Fruit fly (Drosophila melanogaster) whole organism, embryonic: ENCODE measurements around the gene CG10337.

Experiments
- Awh ChIP-seq: fragments of 200-800 bp; sonication (Bioruptor generic); IDR thresholded peaks from 2 replicates; pipeline ENCODE4, ENCODE4 v1.3.6; 2022; ENCODE audit warnings: missing biosample characterization, missing genetic modification characterization
- CG10147 ChIP-seq: fragments of 200-800 bp; sonication (Bioruptor generic); optimal IDR thresholded peaks from 2 replicates; lab custom pipeline; 2019; ENCODE audit warnings: missing biosample characterization, mild to moderate bottlenecking, missing genetic modification characterization, moderate library complexity
- CG10654 ChIP-seq: fragments of 200-800 bp; sonication (Bioruptor generic); optimal IDR thresholded peaks from 2 replicates; lab custom pipeline; 2016; ENCODE audit warnings: missing biosample characterization, missing genetic modification characterization
- CG11504 ChIP-seq: fragments of 200-800 bp; sonication (Bioruptor generic); optimal IDR thresholded peaks from 3 replicates; lab custom pipeline; 2019; ENCODE audit warnings: missing biosample characterization, mild to moderate bottlenecking, missing genetic modification characterization, moderate library complexity
- CG12104 ChIP-seq: fragments of 200-800 bp; sonication (Bioruptor generic); optimal IDR thresholded peaks from 3 replicates; lab custom pipeline; 2016; ENCODE audit warnings: missing biosample characterization, missing genetic modification characterization
- CG12659 ChIP-seq: fragments of 200-800 bp; sonication (Bioruptor generic); optimal IDR thresholded peaks from 3 replicates; lab custom pipeline; 2017; ENCODE audit warnings: mild to moderate bottlenecking, missing biosample characterization, missing genetic modification reagents, missing genetic modification characterization
- CG14965 ChIP-seq: fragments of 200-800 bp; sonication (Bioruptor generic); optimal IDR thresholded peaks from 2 replicates; lab custom pipeline; 2016; ENCODE audit warnings: missing biosample characterization, missing genetic modification characterization, borderline replicate concordance
- CG1602 ChIP-seq: fragments of 200-800 bp; sonication (Bioruptor generic); optimal IDR thresholded peaks from 3 replicates; lab custom pipeline; 2016; ENCODE audit warnings: missing biosample characterization, missing genetic modification characterization
- CG17568 ChIP-seq: fragments of 200-800 bp; sonication (Bioruptor generic); optimal IDR thresholded peaks from 2 replicates; lab custom pipeline; 2018; ENCODE audit warnings: missing biosample characterization, mild to moderate bottlenecking, missing genetic modification characterization, moderate library complexity
- CG18011 ChIP-seq: fragments of 200-800 bp; sonication (Bioruptor generic); optimal IDR thresholded peaks from 2 replicates; lab custom pipeline; 2017; ENCODE audit warnings: missing biosample characterization, missing genetic modification characterization, mild to moderate bottlenecking, moderate library complexity, missing genotype
- CG18619 ChIP-seq: fragments of 200-800 bp; sonication (Bioruptor generic); optimal IDR thresholded peaks from 3 replicates; lab custom pipeline; 2017; ENCODE audit warnings: missing biosample characterization, mild to moderate bottlenecking, missing genetic modification characterization
- CG32532 ChIP-seq: fragments of 200-800 bp; sonication (Bioruptor generic); IDR thresholded peaks from 2 replicates; pipeline ENCODE4 v1.3.6; 2022; ENCODE audit warnings: missing biosample characterization, missing genetic modification characterization
- CG32772 ChIP-seq: fragments of 200-800 bp; sonication (Bioruptor generic); IDR thresholded peaks from 2 replicates; pipeline ENCODE4 v1.3.6; 2022; ENCODE audit warnings: missing biosample characterization, missing genetic modification characterization
- CG34422 ChIP-seq: fragments of 200-800 bp; sonication (Bioruptor generic); IDR thresholded peaks from 3 replicates; pipeline ENCODE4 v1.3.6; 2022; ENCODE audit warnings: missing biosample characterization, missing genetic modification characterization
- CG6683 ChIP-seq: fragments of 200-800 bp; sonication (Bioruptor generic); optimal IDR thresholded peaks from 2 replicates; lab custom pipeline; 2017; ENCODE audit warnings: missing biosample characterization, mild to moderate bottlenecking, missing genetic modification characterization, missing genetic modification reagents
- CG8924 ChIP-seq: fragments of 200-800 bp; optimal IDR thresholded peaks from 3 replicates; lab custom pipeline; 2019; ENCODE audit warnings: missing biosample characterization, mild to moderate bottlenecking, missing genetic modification characterization, moderate library complexity
- CG9932 ChIP-seq: fragments of 200-800 bp; sonication (Bioruptor generic); IDR thresholded peaks from 2 replicates; pipeline ENCODE4 v1.3.6; 2022; ENCODE audit warnings: missing biosample characterization, missing genetic modification characterization
- CTCF ChIP-seq: fragments of 200-800 bp; sonication (Bioruptor generic); optimal IDR thresholded peaks from 2 replicates; lab custom pipeline; 2017; ENCODE audit warnings: missing biosample characterization, mild to moderate bottlenecking, missing genetic modification characterization, moderate library complexity
- Dip2 ChIP-seq: fragments of 200-800 bp; sonication (Bioruptor generic); IDR thresholded peaks from 2 replicates; pipeline ENCODE4 v1.3.6; 2022; ENCODE audit warnings: missing biosample characterization, missing genetic modification characterization
- Dll ChIP-seq: fragments of 200-800 bp; sonication (Bioruptor generic); IDR thresholded peaks from 4 replicates; pipeline ENCODE4 v1.3.6; 2022; ENCODE audit warnings: missing biosample characterization, missing genetic modification characterization; ENCODE audit not compliant: partially characterized antibody
- Fer1 ChIP-seq: fragments of 200-800 bp; sonication (Bioruptor generic); optimal IDR thresholded peaks from 2 replicates; lab custom pipeline; 2017; ENCODE audit warnings: missing biosample characterization, mild to moderate bottlenecking, missing genetic modification characterization
- Fer3 ChIP-seq: fragments of 200-800 bp; sonication (Bioruptor generic); optimal IDR thresholded peaks from 2 replicates; lab custom pipeline; 2018; ENCODE audit warnings: missing biosample characterization, mild to moderate bottlenecking, missing genetic modification characterization, moderate library complexity
- H15 ChIP-seq: fragments of 200-800 bp; sonication (Bioruptor generic); IDR thresholded peaks from 3 replicates; pipeline ENCODE4 v1.3.6; 2022; ENCODE audit warnings: missing biosample characterization, missing genetic modification characterization
- HLHmδ ChIP-seq: fragments of 200-800 bp; sonication (Bioruptor generic); optimal IDR thresholded peaks from 2 replicates; lab custom pipeline; 2018; ENCODE audit warnings: missing biosample characterization, mild to moderate bottlenecking, missing genetic modification characterization, moderate library complexity
- Hsf ChIP-seq: fragments of 200-800 bp; sonication (Bioruptor generic); optimal IDR thresholded peaks from 3 replicates; lab custom pipeline; 2016; ENCODE audit warnings: missing biosample characterization, missing genetic modification characterization
- Kr ChIP-seq: fragments of 200-800 bp; sonication (Bioruptor generic); optimal IDR thresholded peaks from 2 replicates; lab custom pipeline; 2017; ENCODE audit warnings: missing biosample characterization, mild to moderate bottlenecking, missing genetic modification characterization
- MBD-R2 ChIP-seq: fragments of 200-800 bp; sonication (Bioruptor generic); IDR thresholded peaks from 2 replicates; pipeline ENCODE4 v1.3.6; 2022; ENCODE audit warnings: missing biosample characterization, missing genetic modification characterization
- Scr ChIP-seq: fragments of 200-800 bp; sonication (Bioruptor generic); IDR thresholded peaks from 2 replicates; pipeline ENCODE4 v1.3.6; 2022; ENCODE audit warnings: missing biosample characterization, missing genetic modification characterization; ENCODE audit not compliant: partially characterized antibody
- Six4 ChIP-seq: fragments of 200-800 bp; sonication (Bioruptor generic); optimal IDR thresholded peaks from 2 replicates; lab custom pipeline; 2016; ENCODE audit warnings: missing biosample characterization, missing genetic modification characterization
- ab ChIP-seq: fragments of 200-800 bp; sonication (Bioruptor generic); optimal IDR thresholded peaks from 2 replicates; lab custom pipeline; 2016; ENCODE audit warnings: missing biosample characterization, missing genetic modification characterization
- abd-A ChIP-seq: fragments of 200-800 bp; sonication (Bioruptor generic); optimal IDR thresholded peaks from 3 replicates; lab custom pipeline; 2019; ENCODE audit warnings: missing biosample characterization, mild to moderate bottlenecking, missing genetic modification characterization, moderate library complexity
- danr ChIP-seq: fragments of 200-800 bp; sonication (Bioruptor generic); IDR thresholded peaks from 2 replicates; pipeline ENCODE4 v1.3.6; 2022; ENCODE audit warnings: missing biosample characterization, missing genetic modification characterization
- eyg ChIP-seq: fragments of 200-800 bp; sonication (Bioruptor generic); optimal IDR thresholded peaks from 3 replicates; lab custom pipeline; 2016; ENCODE audit warnings: missing biosample characterization, missing genetic modification characterization
- fd96Cb ChIP-seq: fragments of 200-800 bp; sonication (Bioruptor generic); optimal IDR thresholded peaks from 2 replicates; lab custom pipeline; 2018; ENCODE audit warnings: missing biosample characterization, mild to moderate bottlenecking, missing genetic modification characterization, moderate library complexity
- gem ChIP-seq: fragments of 200-800 bp; sonication (Bioruptor generic); optimal IDR thresholded peaks from 2 replicates; lab custom pipeline; 2019; ENCODE audit warnings: missing biosample characterization, mild to moderate bottlenecking, missing genetic modification characterization, moderate library complexity
- grn ChIP-seq: fragments of 200-800 bp; sonication (Bioruptor generic); optimal IDR thresholded peaks from 3 replicates; lab custom pipeline; 2017; ENCODE audit warnings: missing biosample characterization, missing genetic modification characterization
- gro ChIP-seq: fragments of 200-800 bp; sonication (Bioruptor generic); optimal IDR thresholded peaks from 2 replicates; lab custom pipeline; 2016; ENCODE audit warnings: missing biosample characterization, missing genetic modification characterization
- hb ChIP-seq: fragments of 200-800 bp; sonication (Bioruptor generic); IDR thresholded peaks from 3 replicates; pipeline ENCODE4 v1.3.6; 2022; ENCODE audit warnings: missing biosample characterization, missing genetic modification characterization; ENCODE audit not compliant: partially characterized antibody
- lov ChIP-seq, 2 experiments: fragments of 200-800 bp in 1 of 2; fragments of >200 bp in 1 of 2; sonication (Bioruptor generic) in 1 of 2; IDR thresholded peaks in 1 of 2; optimal IDR thresholded peaks in 1 of 2; 2 replicates in 1 of 2; 3 replicates in 1 of 2; pipeline versions ENCODE4 v1.3.6 to Lab custom; 2017 to 2022; ENCODE audit warnings: missing biosample characterization in 1 of 2, missing genetic modification characterization in 1 of 2
- mam ChIP-seq: fragments of 200-800 bp; sonication (Bioruptor generic); optimal IDR thresholded peaks from 3 replicates; lab custom pipeline; 2016; ENCODE audit warnings: missing biosample characterization, missing genetic modification characterization
- nau ChIP-seq: fragments of 200-800 bp; sonication (Bioruptor generic); optimal IDR thresholded peaks from 3 replicates; lab custom pipeline; 2017; ENCODE audit warnings: missing biosample characterization, mild to moderate bottlenecking, missing genetic modification characterization, missing genetic modification reagents
- pita ChIP-seq: fragments of 200-800 bp; sonication (Bioruptor generic); optimal IDR thresholded peaks from 2 replicates; lab custom pipeline; 2017; ENCODE audit warnings: missing biosample characterization, mild to moderate bottlenecking, missing genetic modification characterization
- pum ChIP-seq: fragments of 200-800 bp; sonication (Bioruptor generic); optimal IDR thresholded peaks from 2 replicates; lab custom pipeline; 2016; ENCODE audit warnings: missing biosample characterization, missing genetic modification characterization
- ro ChIP-seq: fragments of 200-800 bp; sonication (Bioruptor generic); IDR thresholded peaks from 2 replicates; pipeline ENCODE4 v1.3.6; 2022; ENCODE audit warnings: missing biosample characterization, missing genetic modification characterization
- row ChIP-seq: fragments of 200-800 bp; sonication (Bioruptor generic); IDR thresholded peaks from 3 replicates; pipeline ENCODE4 v1.3.6; 2022; ENCODE audit warnings: missing biosample characterization, missing genetic modification characterization
- scrt ChIP-seq: fragments of 200-800 bp; sonication (Bioruptor generic); optimal IDR thresholded peaks from 2 replicates; lab custom pipeline; 2018; ENCODE audit warnings: missing biosample characterization, mild to moderate bottlenecking, missing genetic modification characterization, moderate library complexity
- slp2 ChIP-seq: fragments of 200-800 bp; sonication (Bioruptor generic); optimal IDR thresholded peaks from 2 replicates; lab custom pipeline; 2016; ENCODE audit warnings: missing biosample characterization, missing genetic modification characterization
- sna ChIP-seq: fragments of 200-800 bp; sonication (Bioruptor generic); IDR thresholded peaks from 2 replicates; pipeline ENCODE4 v1.3.6; 2022; ENCODE audit warnings: missing biosample characterization, missing genetic modification characterization; ENCODE audit not compliant: partially characterized antibody
- so ChIP-seq: fragments of 200-800 bp; sonication (Bioruptor generic); IDR thresholded peaks from 3 replicates; pipeline ENCODE4 v1.3.6; 2022; ENCODE audit warnings: missing biosample characterization, missing genetic modification characterization
- stc ChIP-seq: fragments of 200-800 bp; sonication (Bioruptor generic); IDR thresholded peaks from 2 replicates; pipeline ENCODE4 v1.3.6; 2022; ENCODE audit warnings: missing biosample characterization, missing genetic modification characterization
- ttk ChIP-seq: fragments of 200-800 bp; sonication (Bioruptor generic); IDR thresholded peaks from 2 replicates; pipeline ENCODE4 v2.1.2; 2022; ENCODE audit warnings: missing biosample characterization, missing genetic modification characterization
- unpg ChIP-seq: fragments of 200-800 bp; sonication (Bioruptor generic); optimal IDR thresholded peaks from 3 replicates; lab custom pipeline; 2018; ENCODE audit warnings: missing biosample characterization, mild to moderate bottlenecking, missing genetic modification characterization, moderate library complexity

Gene CG10337

dm6 chr2L:19587334-19587659 is 40.5 kb upstream of the CG10337 start (continued):
- TF ChIP-seq stc (GFP tag; lab: Robert Waterston, UW), result no peak
- TF ChIP-seq scrt (GFP tag; lab: Kevin White, UChicago), result no peak
- no peak for TF ChIP-seq ab (GFP tag; lab: Kevin White, UChicago)
- TF ChIP-seq abd-A, result no peak
- TF ChIP-seq row (GFP tag; lab: Robert Waterston, UW), result no peak
- peak; percentile 41 for TF ChIP-seq CG11504 (tag; lab: Kevin White, UChicago)
- TF ChIP-seq CG1602 (GFP tag; lab: Kevin White, UChicago), result no peak
- TF ChIP-seq CG32532, result 0 out of 2 replicates have a peak, but pooled peaks have one; percentile 3
- no peak for TF ChIP-seq Fer3 (tag; lab: Kevin White, UChicago)
- no peak for TF ChIP-seq CG18619
- peak; percentile 44 for TF ChIP-seq Fer1
- TF ChIP-seq Scr, result peak; percentile 46
- TF ChIP-seq H15, result no peak
- TF ChIP-seq CG12104, result no peak
- TF ChIP-seq CG18011 (GFP tag; lab: Kevin White, UChicago), result no peak
- no peak for TF ChIP-seq gro
- TF ChIP-seq sna (GFP tag; lab: Robert Waterston, UW), result 0 out of 2 replicates have a peak, but pooled peaks have one; percentile 8
- no peak for TF ChIP-seq CG32772 (GFP tag; lab: Robert Waterston, UW)
- no peak for TF ChIP-seq Dip2 (GFP tag; lab: Robert Waterston, UW)
- TF ChIP-seq slp2 (GFP tag; lab: Kevin White, UChicago), result no peak
- TF ChIP-seq nau (GFP tag; lab: Kevin White, UChicago), result no peak
- TF ChIP-seq CTCF (GFP tag; lab: Kevin White, UChicago), result no peak
- TF ChIP-seq CG14965, result no peak
- no peak for TF ChIP-seq so
- TF ChIP-seq mam (GFP tag; lab: Kevin White, UChicago), result no peak
- no peak for TF ChIP-seq lov (optimal IDR thresholded peaks at IDR 0.05; lab: Kevin White, UChicago)
- TF ChIP-seq lov (GFP tag; IDR thresholded peaks at IDR 0.05; lab: Robert Waterston, UW), result no peak
- peak; percentile 4 for TF ChIP-seq CG12659
- TF ChIP-seq Awh (GFP tag; lab: Robert Waterston, UW), result no peak
- no peak for TF ChIP-seq hb (GFP tag; lab: Robert Waterston, UW)
- TF ChIP-seq CG17568 (GFP tag; lab: Kevin White, UChicago), result no peak
- TF ChIP-seq ro (GFP tag; lab: Robert Waterston, UW), result no peak
- TF ChIP-seq Dll (GFP tag; lab: Robert Waterston, UW), result 0 out of 4 replicates have a peak, but pooled peaks have one; percentile 19
- TF ChIP-seq CG8924 (tag; lab: Kevin White, UChicago), result peak; percentile 37
- TF ChIP-seq CG10147, result no peak
- no peak for TF ChIP-seq danr (GFP tag; lab: Robert Waterston, UW)
- TF ChIP-seq Hsf (GFP tag; lab: Kevin White, UChicago), result no peak
- TF ChIP-seq pita (GFP tag; lab: Kevin White, UChicago), result no peak
- no peak for TF ChIP-seq Six4
- no peak for TF ChIP-seq Kr
- no peak; the same call in 2 of the 3 replicates for TF ChIP-seq CG34422 (GFP tag; lab: Robert Waterston, UW)
- no peak for TF ChIP-seq CG9932 (GFP tag; lab: Robert Waterston, UW)
- TF ChIP-seq gem, result no peak
- TF ChIP-seq ttk, result no peak
- TF ChIP-seq HLHmδ (GFP tag; lab: Kevin White, UChicago), result no peak
- TF ChIP-seq grn (GFP tag; lab: Kevin White, UChicago), result no peak
- 0 out of 2 replicates have a peak, but pooled peaks have one; percentile 49 for TF ChIP-seq MBD-R2 (GFP tag; lab: Robert Waterston, UW)
- no peak for TF ChIP-seq unpg (GFP tag; lab: Kevin White, UChicago)
- TF ChIP-seq fd96Cb (tag; lab: Kevin White, UChicago), result no peak
- TF ChIP-seq CG10654 (GFP tag; lab: Kevin White, UChicago), result no peak
- TF ChIP-seq eyg (GFP tag; lab: Kevin White, UChicago), result no peak
- no peak for TF ChIP-seq CG6683 (GFP tag; lab: Kevin White, UChicago)
- no peak for TF ChIP-seq pum (GFP tag; lab: Kevin White, UChicago)
